Fruit fly (Drosophila melanogaster) whole organism, embryonic: ENCODE measurements around the gene CG5235.

Experiments
- Awh ChIP-seq: fragments of 200-800 bp; sonication (Bioruptor generic); IDR thresholded peaks from 2 replicates; pipeline ENCODE4, ENCODE4 v1.3.6; 2022; ENCODE audit warnings: missing biosample characterization, missing genetic modification characterization
- Bteb2 ChIP-seq: fragments of 200-800 bp; sonication (Bioruptor generic); optimal IDR thresholded peaks from 2 replicates; lab custom pipeline; 2016; ENCODE audit warnings: missing biosample characterization, missing genetic modification characterization
- CG10274 ChIP-seq: fragments of 200-800 bp; sonication (Bioruptor generic); optimal IDR thresholded peaks from 3 replicates; lab custom pipeline; 2017; ENCODE audit warnings: missing biosample characterization, mild to moderate bottlenecking, missing genetic modification characterization
- CG10431 ChIP-seq: fragments of 200-800 bp; sonication (Bioruptor generic); optimal IDR thresholded peaks from 3 replicates; lab custom pipeline; 2018; ENCODE audit warnings: missing biosample characterization, mild to moderate bottlenecking, missing genetic modification characterization
- CG11085 ChIP-seq: fragments of 200-800 bp; sonication (Bioruptor generic); IDR thresholded peaks from 2 replicates; pipeline ENCODE4 v1.3.6; 2022; ENCODE audit warnings: missing biosample characterization, missing genetic modification characterization
- CG12391 ChIP-seq: fragments of 200-800 bp; sonication (Bioruptor generic); optimal IDR thresholded peaks from 3 replicates; lab custom pipeline; 2018; ENCODE audit warnings: missing biosample characterization, mild to moderate bottlenecking, missing genetic modification characterization, moderate library complexity
- CG12744 ChIP-seq: fragments of 200-800 bp; sonication (Bioruptor generic); optimal IDR thresholded peaks from 2 replicates; lab custom pipeline; 2016; ENCODE audit warnings: missing biosample characterization, missing genetic modification characterization
- CG12769 ChIP-seq: fragments of 200-800 bp; sonication (Bioruptor generic); optimal IDR thresholded peaks from 2 replicates; lab custom pipeline; 2019; ENCODE audit warnings: missing biosample characterization, mild to moderate bottlenecking, missing genetic modification characterization, moderate library complexity
- CG14965 ChIP-seq: fragments of 200-800 bp; sonication (Bioruptor generic); optimal IDR thresholded peaks from 2 replicates; lab custom pipeline; 2016; ENCODE audit warnings: missing biosample characterization, missing genetic modification characterization, borderline replicate concordance
- CG17385 ChIP-seq: fragments of 200-800 bp; sonication (Bioruptor generic); optimal IDR thresholded peaks from 3 replicates; lab custom pipeline; 2018; ENCODE audit warnings: missing biosample characterization, mild to moderate bottlenecking, missing genetic modification characterization
- CG17612 ChIP-seq: fragments of 200-800 bp; sonication (Bioruptor generic); IDR thresholded peaks from 2 replicates; pipeline ENCODE4 v1.3.6; 2022; ENCODE audit warnings: missing biosample characterization, missing genetic modification characterization
- CG1792 ChIP-seq: fragments of 200-800 bp; sonication (Bioruptor generic); optimal IDR thresholded peaks from 2 replicates; lab custom pipeline; 2016; ENCODE audit warnings: missing biosample characterization, missing genetic modification characterization
- CG18476 ChIP-seq: fragments of 200-800 bp; sonication (Bioruptor generic); optimal IDR thresholded peaks from 2 replicates; lab custom pipeline; 2016; ENCODE audit warnings: missing biosample characterization, mild to moderate bottlenecking, missing genetic modification characterization
- CG18764 ChIP-seq: fragments of 200-800 bp; sonication (Bioruptor generic); optimal IDR thresholded peaks from 3 replicates; lab custom pipeline; 2016; ENCODE audit warnings: missing biosample characterization, missing genetic modification characterization
- CG2199 ChIP-seq: fragments of 200-800 bp; sonication (Bioruptor generic); IDR thresholded peaks from 3 replicates; pipeline ENCODE4 v1.3.6; 2022; ENCODE audit warnings: missing biosample characterization, missing genetic modification characterization
- CG31388 ChIP-seq: fragments of 200-800 bp; sonication (Bioruptor generic); optimal IDR thresholded peaks from 2 replicates; lab custom pipeline; 2016; ENCODE audit warnings: missing biosample characterization, missing genetic modification characterization
- CG32772 ChIP-seq: fragments of 200-800 bp; sonication (Bioruptor generic); IDR thresholded peaks from 2 replicates; pipeline ENCODE4 v1.3.6; 2022; ENCODE audit warnings: missing biosample characterization, missing genetic modification characterization
- CG4404 ChIP-seq: fragments of 200-800 bp; sonication (Bioruptor generic); IDR thresholded peaks from 2 replicates; pipeline ENCODE4 v1.3.6; 2022; ENCODE audit warnings: missing biosample characterization, missing genetic modification characterization
- CG4424 ChIP-seq: fragments of 200-800 bp; sonication (Bioruptor generic); optimal IDR thresholded peaks from 3 replicates; lab custom pipeline; 2016; ENCODE audit warnings: missing biosample characterization, missing genetic modification characterization
- CG4617 ChIP-seq: fragments of 200-800 bp; sonication (Bioruptor generic); optimal IDR thresholded peaks from 3 replicates; lab custom pipeline; 2016; ENCODE audit warnings: missing biosample characterization, missing genetic modification characterization, borderline replicate concordance
- CG4820 ChIP-seq: fragments of 200-800 bp; sonication (Bioruptor generic); optimal IDR thresholded peaks from 3 replicates; lab custom pipeline; 2016; ENCODE audit warnings: missing biosample characterization, missing genetic modification characterization
- CG4854 ChIP-seq: fragments of 200-800 bp; sonication (Bioruptor generic); optimal IDR thresholded peaks from 2 replicates; lab custom pipeline; 2016; ENCODE audit warnings: missing biosample characterization, missing genetic modification characterization, inconsistent platforms
- CG6689 ChIP-seq: fragments of 200-800 bp; sonication (Bioruptor generic); IDR thresholded peaks from 2 replicates; pipeline ENCODE4 v1.3.6; 2022; ENCODE audit warnings: missing biosample characterization, missing genetic modification characterization
- CG7556 ChIP-seq: fragments of 200-800 bp; sonication (Bioruptor generic); optimal IDR thresholded peaks from 2 replicates; lab custom pipeline; 2017; ENCODE audit warnings: missing biosample characterization, mild to moderate bottlenecking, missing genetic modification characterization
- CG8089 ChIP-seq: fragments of 200-800 bp; sonication (Bioruptor generic); optimal IDR thresholded peaks from 3 replicates; lab custom pipeline; 2016; ENCODE audit warnings: missing biosample characterization, missing genetic modification characterization
- CG9932 ChIP-seq: fragments of 200-800 bp; sonication (Bioruptor generic); IDR thresholded peaks from 2 replicates; pipeline ENCODE4 v1.3.6; 2022; ENCODE audit warnings: missing biosample characterization, missing genetic modification characterization
- CrebB ChIP-seq: fragments of 200-800 bp; sonication (Bioruptor generic); optimal IDR thresholded peaks from 3 replicates; lab custom pipeline; 2018; ENCODE audit warnings: missing biosample characterization, mild to moderate bottlenecking, missing genetic modification characterization
- Eip74EF ChIP-seq, 2 experiments: fragments of 200-800 bp in 1 of 2; fragments of >200 bp in 1 of 2; sonication (Bioruptor generic) in 1 of 2; optimal IDR thresholded peaks; 2 replicates each; lab custom pipeline; 2017 to 2019; ENCODE audit warnings: missing biosample characterization in 2 of 2, missing genetic modification characterization in 2 of 2, mild to moderate bottlenecking in 1 of 2, moderate library complexity in 1 of 2
- Mes4 ChIP-seq: fragments of 200-800 bp; sonication (Bioruptor generic); optimal IDR thresholded peaks from 2 replicates; lab custom pipeline; 2016; ENCODE audit warnings: missing biosample characterization, missing genetic modification characterization
- Oli ChIP-seq: fragments of 200-800 bp; sonication (Bioruptor generic); optimal IDR thresholded peaks from 2 replicates; lab custom pipeline; 2018; ENCODE audit warnings: missing biosample characterization, mild to moderate bottlenecking, missing genetic modification characterization, moderate library complexity
- Sox102F ChIP-seq: fragments of 200-800 bp; sonication (Bioruptor generic); optimal IDR thresholded peaks from 2 replicates; lab custom pipeline; 2018; ENCODE audit warnings: missing biosample characterization, mild to moderate bottlenecking, missing genetic modification characterization, moderate library complexity
- Usf ChIP-seq: fragments of 200-800 bp; sonication (Bioruptor generic); optimal IDR thresholded peaks from 2 replicates; lab custom pipeline; 2017; ENCODE audit warnings: missing genotype, missing biosample characterization, missing genetic modification characterization
- Vsx1 ChIP-seq: fragments of 200-800 bp; sonication (Bioruptor generic); optimal IDR thresholded peaks from 2 replicates; lab custom pipeline; 2017; ENCODE audit warnings: missing biosample characterization, mild to moderate bottlenecking, missing genetic modification characterization, missing genetic modification reagents
- ac ChIP-seq: fragments of 200-800 bp; sonication (Bioruptor generic); optimal IDR thresholded peaks from 3 replicates; lab custom pipeline; 2017; ENCODE audit warnings: missing biosample characterization, mild to moderate bottlenecking, missing genetic modification characterization
- br ChIP-seq: fragments of >200 bp; optimal IDR thresholded peaks from 2 replicates; lab custom pipeline; 2017
- chinmo ChIP-seq: fragments of 200-800 bp; sonication (Bioruptor generic); IDR thresholded peaks from 4 replicates; pipeline ENCODE4 v1.3.6; 2022; ENCODE audit warnings: missing biosample characterization, missing genetic modification characterization; ENCODE audit not compliant: partially characterized antibody
- chn ChIP-seq: fragments of 200-800 bp; sonication (Bioruptor generic); optimal IDR thresholded peaks from 2 replicates; lab custom pipeline; 2016; ENCODE audit warnings: missing biosample characterization, missing genetic modification characterization
- croc ChIP-seq: fragments of 200-800 bp; sonication (Bioruptor generic); conservative IDR thresholded peaks from 3 replicates; pipeline ENCODE4 v1.3.6; 2022; ENCODE audit warnings: missing biosample characterization, missing genetic modification characterization
- cwo ChIP-seq: fragments of 200-800 bp; sonication (Bioruptor generic); optimal IDR thresholded peaks from 3 replicates; lab custom pipeline; 2017; ENCODE audit warnings: missing biosample characterization, missing genetic modification characterization, mild to moderate bottlenecking, moderate library complexity, missing genetic modification reagents
- disco-r ChIP-seq: fragments of 200-800 bp; sonication (Bioruptor generic); optimal IDR thresholded peaks from 2 replicates; lab custom pipeline; 2016; ENCODE audit warnings: missing biosample characterization, missing genetic modification characterization
- emc ChIP-seq: fragments of 200-800 bp; sonication (Bioruptor generic); optimal IDR thresholded peaks from 2 replicates; lab custom pipeline; 2016; ENCODE audit warnings: missing biosample characterization, missing genetic modification characterization
- fd102C ChIP-seq: fragments of 200-800 bp; sonication (Bioruptor generic); optimal IDR thresholded peaks from 2 replicates; lab custom pipeline; 2018; ENCODE audit warnings: missing biosample characterization, mild to moderate bottlenecking, missing genetic modification characterization, moderate library complexity
- insv ChIP-seq, 2 experiments: fragments of 200-800 bp; sonication (Bioruptor generic); optimal IDR thresholded peaks; 3 replicates each; lab custom pipeline; 2016 to 2018; ENCODE audit warnings: missing biosample characterization in 2 of 2, missing genetic modification characterization in 2 of 2
- jumu ChIP-seq: fragments of 200-800 bp; sonication (Bioruptor generic); optimal IDR thresholded peaks from 3 replicates; lab custom pipeline; 2016; ENCODE audit warnings: missing biosample characterization, missing genetic modification characterization
- klu ChIP-seq: fragments of 200-800 bp; sonication (Bioruptor generic); IDR thresholded peaks from 2 replicates; pipeline ENCODE4 v1.3.6; 2022; ENCODE audit warnings: missing biosample characterization, missing genetic modification characterization
- pita ChIP-seq: fragments of 200-800 bp; sonication (Bioruptor generic); optimal IDR thresholded peaks from 2 replicates; lab custom pipeline; 2017; ENCODE audit warnings: missing biosample characterization, mild to moderate bottlenecking, missing genetic modification characterization
- scrt ChIP-seq: fragments of 200-800 bp; sonication (Bioruptor generic); optimal IDR thresholded peaks from 2 replicates; lab custom pipeline; 2018; ENCODE audit warnings: missing biosample characterization, mild to moderate bottlenecking, missing genetic modification characterization, moderate library complexity
- sens ChIP-seq: fragments of 200-800 bp; sonication (Bioruptor generic); peaks from one replicate; lab custom pipeline; 2016; ENCODE audit warnings: missing biosample characterization, missing genetic modification characterization
- stwl ChIP-seq: fragments of 200-800 bp; sonication (Bioruptor generic); optimal IDR thresholded peaks from 3 replicates; lab custom pipeline; 2018; ENCODE audit warnings: missing biosample characterization, mild to moderate bottlenecking, missing genetic modification characterization, moderate library complexity
- zfh1 ChIP-seq: fragments of 200-800 bp; sonication (Bioruptor generic); IDR thresholded peaks from 3 replicates; pipeline ENCODE4 v1.3.6; 2022; ENCODE audit warnings: missing biosample characterization, missing genetic modification characterization

Gene CG5235

dm6 chr3L:16060806-16061600 is 29.2 kb downstream of the CG5235 start (continued):
- 0 out of 4 replicates have a peak, but pooled peaks have one; percentile 42 for TF ChIP-seq chinmo (GFP tag; lab: Robert Waterston, UW)
- peak; percentile 33 for TF ChIP-seq cwo (GFP tag; lab: Kevin White, UChicago)
- TF ChIP-seq CG4617 (GFP tag; lab: Kevin White, UChicago), result no peak
- no peak for TF ChIP-seq Sox102F
- TF ChIP-seq CG8089 (GFP tag; lab: Kevin White, UChicago), result no peak
- no peak for TF ChIP-seq CG18764
- TF ChIP-seq CG10431, result no peak
- peak; percentile 88 for TF ChIP-seq sens (GFP tag; lab: Kevin White, UChicago)
- TF ChIP-seq CG12391 (tag; lab: Kevin White, UChicago), result peak; percentile 57
- TF ChIP-seq Usf (GFP tag; lab: Kevin White, UChicago), result peak; percentile 21
- TF ChIP-seq CG18476 (GFP tag; lab: Kevin White, UChicago), result peak; percentile 21
- TF ChIP-seq CG4820, result peak; percentile 29
- TF ChIP-seq br, result no peak
- TF ChIP-seq Bteb2 (GFP tag; lab: Kevin White, UChicago), result no peak
- TF ChIP-seq CG9932 (GFP tag; lab: Robert Waterston, UW), result 0 out of 2 replicates have a peak, but pooled peaks have one; percentile 31
- no peak for TF ChIP-seq CG31388 (GFP tag; lab: Kevin White, UChicago)
- TF ChIP-seq chn (GFP tag; lab: Kevin White, UChicago), result no peak
- no peak for TF ChIP-seq jumu
- peak; percentile 59 for TF ChIP-seq CG17385 (GFP tag; lab: Kevin White, UChicago)
- TF ChIP-seq disco-r (GFP tag; lab: Kevin White, UChicago), result peak; percentile 8
- peak; percentile 53; the same call in 1 of the 2 replicates for TF ChIP-seq CG6689
- TF ChIP-seq Oli (tag; lab: Kevin White, UChicago), result no peak
- no peak for TF ChIP-seq CG12769
- TF ChIP-seq insv (GFP tag; optimal IDR thresholded peaks at IDR 0.05; lab: Kevin White, UChicago), result no peak
- TF ChIP-seq fd102C (GFP tag; lab: Kevin White, UChicago), result no peak
- TF ChIP-seq zfh1 (GFP tag; lab: Robert Waterston, UW), result no peak
- no peak for TF ChIP-seq CG17612
- no peak for TF ChIP-seq Eip74EF (GFP tag; optimal IDR thresholded peaks at IDR 0.05; lab: Kevin White, UChicago)
- TF ChIP-seq CG11085 (GFP tag; lab: Robert Waterston, UW), result no peak
- peak; percentile 39; the same call in 1 of the 2 replicates for TF ChIP-seq CG32772 (GFP tag; lab: Robert Waterston, UW)
- TF ChIP-seq CG4854, result no peak
- TF ChIP-seq CG7556 (GFP tag; lab: Kevin White, UChicago), result no peak
- no peak for TF ChIP-seq CG4404
- TF ChIP-seq croc (GFP tag; lab: Robert Waterston, UW), result no peak
- TF ChIP-seq stwl (tag; lab: Kevin White, UChicago), result no peak
- TF ChIP-seq Vsx1 (GFP tag; lab: Kevin White, UChicago), result no peak
- no peak for TF ChIP-seq CG14965 (GFP tag; lab: Kevin White, UChicago)
- no peak for TF ChIP-seq emc (GFP tag; lab: Kevin White, UChicago)
- no peak for TF ChIP-seq Mes4
- no peak for TF ChIP-seq CrebB (tag; lab: Kevin White, UChicago)
- no peak for TF ChIP-seq Awh (GFP tag; lab: Robert Waterston, UW)
- no peak for TF ChIP-seq klu
- TF ChIP-seq pita (GFP tag; lab: Kevin White, UChicago), result no peak
- TF ChIP-seq CG1792, result no peak
- TF ChIP-seq CG4424 (GFP tag; lab: Kevin White, UChicago), result peak; percentile 55
- TF ChIP-seq scrt (GFP tag; lab: Kevin White, UChicago), result no peak
- peak; percentile 46 for TF ChIP-seq CG10274 (GFP tag; lab: Kevin White, UChicago)
- no peak for TF ChIP-seq ac (GFP tag; lab: Kevin White, UChicago)
- TF ChIP-seq CG12744 (GFP tag; lab: Kevin White, UChicago), result no peak
- no peak for TF ChIP-seq CG2199
